Worm (Caenorhabditis elegans) whole organism, midembryonic: ENCODE data around the gene dsh-2.

Experiments
- T22C8.4 ChIP-seq: fragments of 200-800 bp; sonication (Bioruptor generic); IDR thresholded peaks from 2 replicates; pipeline ENCODE4 v1.3.6; 2022; ENCODE audit warnings: missing genetic modification characterization, missing compliant biosample characterization
- cog-1 ChIP-seq: sonication (generic microtip); optimal IDR thresholded peaks from 2 replicates; lab custom pipeline; 2016; ENCODE audit warnings: missing genetic modification characterization, missing compliant biosample characterization
- flt-1 ChIP-seq: fragments of 200-800 bp; sonication (Bioruptor generic); IDR thresholded peaks from 2 replicates; pipeline ENCODE4 v1.3.6; 2022; ENCODE audit warnings: missing genetic modification characterization, missing compliant biosample characterization
- klf-2 ChIP-seq: fragments of 200-800 bp; sonication (Bioruptor generic); conservative IDR thresholded peaks from 2 replicates; pipeline ENCODE4 v1.3.6; 2022; ENCODE audit warnings: missing genetic modification reagents, missing genetic modification characterization, missing compliant biosample characterization
- med-1 ChIP-seq: sonication (generic microtip); optimal IDR thresholded peaks from 2 replicates; lab custom pipeline; 2017; ENCODE audit warnings: missing genetic modification characterization, mild to moderate bottlenecking, missing compliant biosample characterization, antibody characterized with exemption, missing genetic modification reagents; ENCODE audit not compliant: insufficient read depth
- ref-1 ChIP-seq: fragments of 200-800 bp; sonication (Bioruptor generic); conservative IDR thresholded peaks from 2 replicates; pipeline ENCODE4 v1.3.6; 2022; ENCODE audit warnings: missing genetic modification reagents, missing genetic modification characterization, missing compliant biosample characterization
- tab-1 ChIP-seq: fragments of 200-800 bp; sonication (Bioruptor generic); IDR thresholded peaks from 2 replicates; pipeline ENCODE4 v1.3.6; 2022; ENCODE audit warnings: missing genetic modification characterization, missing compliant biosample characterization
- ztf-23 ChIP-seq: fragments of 200-800 bp; sonication (Bioruptor generic); IDR thresholded peaks from 2 replicates; pipeline ENCODE4 v1.3.6; 2022; ENCODE audit warnings: missing genetic modification reagents, missing genetic modification characterization, missing compliant biosample characterization

- TF ChIP-seq cog-1 (no peak), flt-1 (no peak), med-1 (no peak), ztf-23 (GFP tag; lab: Robert Waterston, UW) (no peak), tab-1 (GFP tag; lab: Robert Waterston, UW) (no peak), ref-1 (GFP tag; lab: Robert Waterston, UW) (no peak), T22C8.4 (no peak), klf-2 (GFP tag; lab: Robert Waterston, UW) (no peak)
These were observed 41.1 kb downstream of the dsh-2 start, which contains the start of gene golg-2 for ce11 chrII:5039912-5040311.
